Fruit fly (Drosophila melanogaster) whole organism, wandering third instar larva: ENCODE data around the gene CG18094.

ENCODE experiments used
- HLH106 ChIP-seq: fragments of 200-800 bp; optimal IDR thresholded peaks from 3 replicates; lab custom pipeline; 2019; ENCODE audit warnings: missing biosample characterization, mild to moderate bottlenecking, missing genetic modification characterization, moderate library complexity
- Vsx2 ChIP-seq: fragments of 200-300, 225-300 bp; sonication (Bioruptor generic); optimal IDR thresholded peaks from 2 replicates; lab custom pipeline; 2018; ENCODE audit warnings: missing biosample characterization, missing genetic modification characterization; ENCODE audit not compliant: partially characterized antibody
- fru ChIP-seq: fragments of 200-800 bp; sonication (Bioruptor generic); optimal IDR thresholded peaks from 3 replicates; lab custom pipeline; 2016; ENCODE audit warnings: missing biosample characterization, mild to moderate bottlenecking, missing genetic modification characterization
- pan ChIP-seq: fragments of >200 bp; optimal IDR thresholded peaks from 2 replicates; lab custom pipeline; 2017
- psq ChIP-seq: fragments of 200-800 bp; sonication (Bioruptor generic); optimal IDR thresholded peaks from 3 replicates; lab custom pipeline; 2017; ENCODE audit warnings: missing biosample characterization, mild to moderate bottlenecking, missing genetic modification characterization, moderate library complexity

DNA sequence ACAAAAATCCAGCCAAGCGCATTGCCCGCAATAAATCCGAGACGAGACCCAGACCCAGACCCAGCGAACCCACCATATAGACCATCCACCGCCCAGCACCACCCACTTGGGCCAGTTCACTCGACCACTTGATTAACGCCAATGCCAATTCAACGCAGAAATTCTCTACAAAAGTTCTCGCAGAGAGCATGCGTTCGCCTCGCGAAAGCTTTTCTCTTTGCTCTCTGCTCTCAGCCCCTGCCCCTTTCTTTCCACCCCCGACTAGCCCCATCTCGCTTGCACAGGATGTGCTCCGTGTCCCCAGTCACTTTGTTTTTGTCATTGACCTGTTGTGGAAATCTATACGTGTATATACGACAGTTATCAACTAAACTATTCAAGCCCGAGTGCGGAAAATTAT lies 29.5 kb downstream of the CG18094 start:
- TF ChIP-seq pan (lab: Kevin White, UChicago), result no peak
- no peak for TF ChIP-seq psq (GFP tag; lab: Kevin White, UChicago)
- no peak for TF ChIP-seq HLH106
- no peak for TF ChIP-seq fru (GFP tag; lab: Kevin White, UChicago)
- no peak for TF ChIP-seq Vsx2 (GFP tag; lab: Kevin White, UChicago)
